Fruit fly (Drosophila melanogaster): Measurements from ENCODE around the gene Itgbn.
A peak's percentile ranks its signal among the peaks of the same experiment; 100 is the strongest.

Itgbn gene

dm6 chr2L:21038723-21039122 is 14.1 kb upstream of the Itgbn start (continued):
- TF ChIP-seq CG8281 (tag; optimal IDR thresholded peaks at IDR 0.05): peak; percentile 50
- TF ChIP-seq crc (GFP tag; optimal IDR thresholded peaks at IDR 0.05): peak; percentile 51
- TF ChIP-seq Ets97D (GFP tag; optimal IDR thresholded peaks at IDR 0.05): peak; percentile 5
- TF ChIP-seq chm (GFP tag; IDR thresholded peaks at IDR 0.05): peak; percentile 65; the same call in 1 of the 2 replicates
- peak; percentile 58 for TF ChIP-seq CG18619 (GFP tag; optimal IDR thresholded peaks at IDR 0.05)
- no peak for TF ChIP-seq CG4282 (GFP tag; optimal IDR thresholded peaks at IDR 0.05)
- TF ChIP-seq az2 (GFP tag; optimal IDR thresholded peaks at IDR 0.05): peak; percentile 49
- TF ChIP-seq gsb (GFP tag; IDR thresholded peaks at IDR 0.05): peak; percentile 42
- peak; percentile 19; the same call in 1 of the 2 replicates for TF ChIP-seq CG4404 (GFP tag; IDR thresholded peaks at IDR 0.05)
- TF ChIP-seq CG10431 (GFP tag; optimal IDR thresholded peaks at IDR 0.05): no peak
- TF ChIP-seq CG1529 (GFP tag; optimal IDR thresholded peaks at IDR 0.05): peak; percentile 31
- TF ChIP-seq run (tag; optimal IDR thresholded peaks at IDR 0.05): no peak
- peak; percentile 66 for TF ChIP-seq CG43689 (GFP tag; IDR thresholded peaks at IDR 0.05)
- peak; percentile 80 for TF ChIP-seq CG18599 (GFP tag; optimal IDR thresholded peaks at IDR 0.05)
- TF ChIP-seq CG13775 (GFP tag; optimal IDR thresholded peaks at IDR 0.05): peak; percentile 41
- peak; percentile 57 for TF ChIP-seq chn (GFP tag; optimal IDR thresholded peaks at IDR 0.05)
- TF ChIP-seq pb (GFP tag; optimal IDR thresholded peaks at IDR 0.05): no peak
- no peak for TF ChIP-seq CG4328 (GFP tag; optimal IDR thresholded peaks at IDR 0.05)
- peak; percentile 75 for TF ChIP-seq CG17361 (GFP tag; IDR thresholded peaks at IDR 0.05)
- 0 out of 2 replicates have a peak, but pooled peaks have one; percentile 17 for TF ChIP-seq CG5953 (GFP tag; IDR thresholded peaks at IDR 0.05)
- no peak for TF ChIP-seq inv (GFP tag; IDR thresholded peaks at IDR 0.05; ENCODE audit: partially characterized antibody)
- peak; percentile 69 for TF ChIP-seq Meics (GFP tag; optimal IDR thresholded peaks at IDR 0.05)
- TF ChIP-seq Hey (tag; optimal IDR thresholded peaks at IDR 0.05): no peak
- TF ChIP-seq Rx (GFP tag; IDR thresholded peaks at IDR 0.05): peak; percentile 36; the same call in 1 of the 2 replicates
- TF ChIP-seq Med (GFP tag): peak; percentile 94
- peak; percentile 9 for TF ChIP-seq schlank (tag; optimal IDR thresholded peaks at IDR 0.05)
- peak; percentile 33 for TF ChIP-seq scrt (GFP tag; optimal IDR thresholded peaks at IDR 0.05)
- TF ChIP-seq eve (GFP tag; optimal IDR thresholded peaks at IDR 0.05): peak in 1 of 2 experiments; percentile 72
- no peak for TF ChIP-seq pfk (GFP tag; optimal IDR thresholded peaks at IDR 0.05)
- TF ChIP-seq tap (tag; optimal IDR thresholded peaks at IDR 0.05): no peak
- no peak for TF ChIP-seq CG2116 (GFP tag; optimal IDR thresholded peaks at IDR 0.05)
- no peak for TF ChIP-seq p53 (GFP tag; optimal IDR thresholded peaks at IDR 0.05)
- no peak for TF ChIP-seq CG32767 (GFP tag; IDR thresholded peaks at IDR 0.05)
- peak; percentile 48 for TF ChIP-seq gsb-n (tag; optimal IDR thresholded peaks at IDR 0.05)
- peak; percentile 4 for TF ChIP-seq trem (tag; optimal IDR thresholded peaks at IDR 0.05)
- no peak for TF ChIP-seq CG3065 (GFP tag; optimal IDR thresholded peaks at IDR 0.05)
- TF ChIP-seq CG11085 (GFP tag; IDR thresholded peaks at IDR 0.05): 0 out of 2 replicates have a peak, but pooled peaks have one; percentile 37
- TF ChIP-seq cg (GFP tag; optimal IDR thresholded peaks at IDR 0.05): no peak
- peak; percentile 66; the same call in 1 of the 3 replicates for TF ChIP-seq so (GFP tag; IDR thresholded peaks at IDR 0.05)
- TF ChIP-seq ara (GFP tag; IDR thresholded peaks at IDR 0.05): peak; percentile 76
- peak in 1 of 2 experiments; percentile 79 for TF ChIP-seq bsh (GFP tag; optimal IDR thresholded peaks at IDR 0.05)
- peak; percentile 58 for TF ChIP-seq jumu (GFP tag; optimal IDR thresholded peaks at IDR 0.05)
- TF ChIP-seq Deaf1 (tag; optimal IDR thresholded peaks at IDR 0.05): no peak
- TF ChIP-seq CG6654 (GFP tag; optimal IDR thresholded peaks at IDR 0.05): peak; percentile 29
- peak; percentile 81 for TF ChIP-seq gem (tag; optimal IDR thresholded peaks at IDR 0.05)
- TF ChIP-seq ase (GFP tag; IDR thresholded peaks at IDR 0.05): 0 out of 3 replicates have a peak, but pooled peaks have one; percentile 31
- no peak for TF ChIP-seq nerfin-2 (GFP tag; IDR thresholded peaks at IDR 0.05; ENCODE audit: partially characterized antibody)
- peak; percentile 53 for TF ChIP-seq CG1233 (GFP tag; optimal IDR thresholded peaks at IDR 0.05)
- TF ChIP-seq Aef1 (GFP tag; IDR thresholded peaks at IDR 0.05): peak; percentile 30; the same call in 1 of the 3 replicates
- TF ChIP-seq CG10274 (GFP tag; optimal IDR thresholded peaks at IDR 0.05): peak; percentile 0
- TF ChIP-seq CG30020 (tag; optimal IDR thresholded peaks at IDR 0.05): no peak

Measured in whole organism, embryonic.